Worm (Caenorhabditis elegans): ENCODE measurements around the gene gldi-2.

gldi-2 gene

ce11 chrII:6826726-6827125 lies 43.5 kb downstream of the gldi-2 start:
- TF ChIP-seq duxl-1 (tag; optimal IDR thresholded peaks at IDR 0.05; ENCODE audit: poor library complexity), result no peak
- no peak for TF ChIP-seq ces-1 (GFP tag; optimal IDR thresholded peaks at IDR 0.05)
- TF ChIP-seq mxl-2 (GFP tag; conservative IDR thresholded peaks at IDR 0.05), result no peak
- TF ChIP-seq hif-1 (tag; optimal IDR thresholded peaks at IDR 0.05), result no peak
- TF ChIP-seq Y105C5A.15 (GFP tag; IDR thresholded peaks at IDR 0.05), result no peak
- no peak for TF ChIP-seq snpc-1.2 (GFP tag; IDR thresholded peaks at IDR 0.05)
- TF ChIP-seq ctbp-1 (GFP tag; IDR thresholded peaks at IDR 0.05), result 0 out of 2 replicates have a peak, but pooled peaks have one; percentile 58
- no peak for TF ChIP-seq sdz-12 (GFP tag; optimal IDR thresholded peaks at IDR 0.05)
- TF ChIP-seq Y48G9A.11 (GFP tag; IDR thresholded peaks at IDR 0.05), result no peak
- TF ChIP-seq pha-4 (GFP tag; IDR thresholded peaks at IDR 0.05), result no peak
- no peak for TF ChIP-seq pha-4 (tag; optimal IDR thresholded peaks at IDR 0.05)
- TF ChIP-seq lin-38 (GFP tag; IDR thresholded peaks at IDR 0.05), result no peak
- peak; percentile 27 for TF ChIP-seq mxl-3 (GFP tag; optimal IDR thresholded peaks at IDR 0.05)
- no peak for TF ChIP-seq rbr-2 (tag; optimal IDR thresholded peaks at IDR 0.05)
- no peak for TF ChIP-seq jun-1 (tag; optimal IDR thresholded peaks at IDR 0.05)
- TF ChIP-seq zip-2 (tag; optimal IDR thresholded peaks at IDR 0.05), result no peak
- no peak for TF ChIP-seq ceh-20 (GFP tag; IDR thresholded peaks at IDR 0.05)
- peak; percentile 53 for TF ChIP-seq nhr-11 (tag; optimal IDR thresholded peaks at IDR 0.05)
- no peak for TF ChIP-seq set-16 (GFP tag; IDR thresholded peaks at IDR 0.05)
- no peak for TF ChIP-seq Y75B8A.6 (GFP tag; IDR thresholded peaks at IDR 0.05)
- no peak for TF ChIP-seq fkh-10 (GFP tag; optimal IDR thresholded peaks at IDR 0.05)
- TF ChIP-seq nhr-48 (tag; optimal IDR thresholded peaks at IDR 0.05), result no peak
- no peak for TF ChIP-seq attf-4 (tag; optimal IDR thresholded peaks at IDR 0.05)
- no peak for TF ChIP-seq F10B5.3 (tag; optimal IDR thresholded peaks at IDR 0.05)
- TF ChIP-seq mdt-29 (GFP tag; IDR thresholded peaks at IDR 0.05), result no peak
- no peak for TF ChIP-seq dmd-8 (GFP tag; IDR thresholded peaks at IDR 0.05)
- no peak for TF ChIP-seq lin-13 (GFP tag; optimal IDR thresholded peaks at IDR 0.05)
- TF ChIP-seq ztf-7 (tag; optimal IDR thresholded peaks at IDR 0.05), result no peak
- no peak for TF ChIP-seq vab-7 (GFP tag; IDR thresholded peaks at IDR 0.05)
- no peak for TF ChIP-seq spr-1 (tag; optimal IDR thresholded peaks at IDR 0.05)
- peak in 1 of 2 experiments; percentile 45 for TF ChIP-seq lsy-2 (tag; optimal IDR thresholded peaks at IDR 0.05)
- TF ChIP-seq daf-19 (GFP tag; conservative IDR thresholded peaks at IDR 0.05), result no peak
- TF ChIP-seq zfp-2 (tag; optimal IDR thresholded peaks at IDR 0.05), result no peak
- peak; percentile 57 for TF ChIP-seq mep-1 (tag; optimal IDR thresholded peaks at IDR 0.05)
- TF ChIP-seq dve-1 (tag; optimal IDR thresholded peaks at IDR 0.05; ENCODE audit: insufficient read depth), result peak; percentile 55
- no peak for TF ChIP-seq ceh-82 (tag; optimal IDR thresholded peaks at IDR 0.05)
- TF ChIP-seq ztf-11 (tag; optimal IDR thresholded peaks at IDR 0.05), result no peak
- no peak for TF ChIP-seq lir-3 (tag; optimal IDR thresholded peaks at IDR 0.05)
- no peak for TF ChIP-seq unc-130 (GFP tag; optimal IDR thresholded peaks at IDR 0.05)
- TF ChIP-seq F44E2.7 (GFP tag; IDR thresholded peaks at IDR 0.05), result no peak
- peak; percentile 55; the same call in 1 of the 2 replicates for TF ChIP-seq lin-1 (GFP tag; IDR thresholded peaks at IDR 0.05)
- no peak for TF ChIP-seq nhr-10 (tag; optimal IDR thresholded peaks at IDR 0.05)
- TF ChIP-seq dmd-6 (GFP tag; IDR thresholded peaks at IDR 0.05), result peak; percentile 81
- TF ChIP-seq nhr-77 (tag; optimal IDR thresholded peaks at IDR 0.05), result peak; percentile 71
- peak in 1 of 2 experiments; percentile 86 for TF ChIP-seq unc-62 (GFP tag; optimal IDR thresholded peaks at IDR 0.05 in 1 of 2)
- no peak for TF ChIP-seq unc-62 (tag; optimal IDR thresholded peaks at IDR 0.05)
- no peak for TF ChIP-seq ZK337.2 (GFP tag; IDR thresholded peaks at IDR 0.05)
- no peak for TF ChIP-seq ceh-44 (GFP tag; IDR thresholded peaks at IDR 0.05)
- TF ChIP-seq D1046.2 (GFP tag; IDR thresholded peaks at IDR 0.05), result no peak
- TF ChIP-seq madf-5 (GFP tag; IDR thresholded peaks at IDR 0.05), result no peak
- TF ChIP-seq php-3 (GFP tag; IDR thresholded peaks at IDR 0.05), result 0 out of 2 replicates have a peak, but pooled peaks have one; percentile 52
- no peak for TF ChIP-seq ceh-32 (tag; optimal IDR thresholded peaks at IDR 0.05; ENCODE audit: poor library complexity)
